Worm (Caenorhabditis elegans) whole organism, dauer: ENCODE results near the gene cyp-33B1.

Source experiments
- unc-62 ChIP-seq: sonication (generic microtip); optimal IDR thresholded peaks from 2 replicates; lab custom pipeline; 2017; ENCODE audit warnings: missing biosample characterization, missing genetic modification reagents, missing genetic modification characterization

cyp-33B1 gene

DNA sequence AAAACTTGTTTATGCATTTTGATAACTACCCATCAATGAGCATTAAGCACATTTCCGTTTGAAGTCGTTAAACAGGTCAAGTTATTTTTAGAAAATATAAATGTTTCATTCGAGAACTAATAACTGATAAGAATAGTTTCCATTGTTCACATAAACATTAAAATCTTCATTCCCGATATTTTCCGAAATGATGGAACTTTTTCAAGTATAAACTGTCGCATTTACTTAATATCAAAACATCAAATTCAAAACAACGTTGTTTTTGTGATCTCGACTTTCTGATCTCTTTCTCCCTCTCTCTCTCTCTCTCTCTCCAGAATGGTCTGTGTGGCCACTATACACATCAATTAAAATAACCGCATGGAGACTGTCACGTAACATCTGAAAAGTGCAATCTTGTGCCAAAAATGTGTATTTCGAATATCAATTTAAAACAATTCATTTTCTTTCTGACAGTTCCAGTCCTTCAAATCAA is 33.3 kb downstream of the cyp-33B1 start:
- no peak for TF ChIP-seq unc-62

DNA sequence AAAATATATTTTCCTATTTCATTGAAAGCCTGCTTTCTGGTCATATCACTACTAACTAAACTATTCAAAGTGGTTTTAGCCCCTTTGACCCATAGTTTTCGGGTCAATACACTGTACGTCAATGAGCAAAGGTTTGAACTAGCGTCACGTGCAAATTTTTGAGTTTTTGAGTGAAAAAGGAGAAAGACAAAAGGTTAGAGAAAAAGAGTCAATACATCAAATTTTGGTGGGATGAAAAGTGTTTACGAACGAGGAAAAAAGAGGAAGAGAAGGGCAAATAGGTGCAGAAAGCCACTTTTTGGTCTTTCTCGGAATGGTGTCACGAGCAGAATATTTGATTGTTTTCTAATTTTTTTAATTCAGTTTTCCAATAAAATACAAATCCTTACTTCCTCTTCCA is 34.7 kb downstream of the cyp-33B1 start:
- no peak for TF ChIP-seq unc-62

ce11 chrV:9076273-9076672 is 35.1 kb downstream of the cyp-33B1 start, which contains the start of gene T27E4.7:
Gene T27E4.7, minus strand, starts transcription at chrV:9076322.
- TF ChIP-seq unc-62, result no peak

- TF ChIP-seq unc-62, result no peak
These were observed 37.0 kb downstream of the cyp-33B1 start for ce11 chrV:9078067-9078581.

ce11 chrV:9078815-9079525 is 37.8 kb downstream of the cyp-33B1 start:
- no peak for TF ChIP-seq unc-62

DNA sequence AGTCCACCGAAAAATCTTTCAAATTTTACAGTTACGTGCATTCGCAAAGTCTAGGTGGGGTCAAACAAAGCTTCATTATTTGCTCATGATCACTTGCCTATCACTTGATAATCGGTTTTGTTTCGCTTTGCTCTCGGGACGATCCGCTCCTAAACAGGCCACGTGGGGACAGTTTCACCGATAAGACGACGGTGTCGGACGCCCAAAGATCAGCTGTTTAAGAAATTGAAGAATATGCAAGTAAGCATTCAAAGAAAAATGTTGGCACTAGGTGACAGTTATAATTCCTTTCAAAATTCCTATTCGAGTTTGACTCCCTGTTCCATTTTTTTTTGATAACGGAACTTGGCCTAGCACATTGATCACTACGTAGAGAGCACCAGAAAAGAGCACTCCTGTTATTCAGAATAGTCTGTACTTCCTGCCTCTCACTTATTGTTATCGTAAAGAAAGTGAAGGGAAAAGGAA is 38.9 kb downstream of the cyp-33B1 start:
- TF ChIP-seq unc-62, result no peak

- no peak for TF ChIP-seq unc-62
These were observed 40.3 kb downstream of the cyp-33B1 start for ce11 chrV:9081410-9081809.

DNA sequence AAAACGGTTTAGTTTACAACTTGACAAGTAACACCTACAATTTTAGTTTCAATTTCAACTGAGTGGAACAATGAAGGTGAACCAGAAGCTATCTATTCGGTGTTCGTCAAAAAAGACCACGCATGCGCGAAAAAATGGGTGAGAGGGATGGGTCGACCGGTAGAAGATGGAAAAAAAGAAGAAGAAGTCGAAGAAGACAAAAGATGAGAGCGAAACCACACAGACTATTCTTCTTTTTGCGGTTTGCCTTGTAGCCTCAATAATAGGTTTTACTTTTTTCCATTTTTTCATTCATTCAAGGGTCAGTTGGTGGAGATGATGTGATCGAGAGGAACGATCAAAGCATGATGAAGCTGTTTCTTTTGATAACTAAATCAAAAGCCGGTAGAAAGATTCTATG is 41.2 kb downstream of the cyp-33B1 start:
- no peak for TF ChIP-seq unc-62

ce11 chrV:9084252-9084651 is 43.1 kb downstream of the cyp-33B1 start:
- TF ChIP-seq unc-62, result no peak

- TF ChIP-seq unc-62, result no peak
These were observed 44.7 kb downstream of the cyp-33B1 start for ce11 chrV:9085845-9086244.

ce11 chrV:9088758-9089157 is 47.6 kb downstream of the cyp-33B1 start:
- no peak for TF ChIP-seq unc-62

DNA sequence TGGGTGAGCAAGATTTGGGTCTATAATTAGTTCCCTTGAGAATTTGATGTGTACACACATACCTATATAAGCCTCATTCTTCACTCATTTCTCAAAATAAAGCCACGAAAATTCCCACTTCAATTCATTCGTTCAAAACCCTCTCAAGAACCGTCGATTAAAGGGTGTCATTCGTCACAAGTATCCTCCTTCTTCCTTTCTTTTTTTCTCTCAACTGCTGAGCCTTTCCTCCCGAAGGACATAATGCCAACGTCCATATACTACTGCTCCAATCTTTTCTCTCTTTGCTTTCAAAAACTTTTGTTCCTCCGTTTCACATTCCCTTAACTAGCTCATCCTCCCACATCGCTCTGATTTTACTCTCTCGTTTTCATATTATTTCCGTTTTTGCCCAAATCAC is 51.1 kb downstream of the cyp-33B1 start, which contains the start of gene T27E4.1:
TSS of gene T27E4.1 (plus strand) at position 137 of the 400 bp plus-strand sequence.
- no peak for TF ChIP-seq unc-62
